Worm (Caenorhabditis elegans): Measurements from ENCODE around the gene tbx-37.

Gene tbx-37

DNA sequence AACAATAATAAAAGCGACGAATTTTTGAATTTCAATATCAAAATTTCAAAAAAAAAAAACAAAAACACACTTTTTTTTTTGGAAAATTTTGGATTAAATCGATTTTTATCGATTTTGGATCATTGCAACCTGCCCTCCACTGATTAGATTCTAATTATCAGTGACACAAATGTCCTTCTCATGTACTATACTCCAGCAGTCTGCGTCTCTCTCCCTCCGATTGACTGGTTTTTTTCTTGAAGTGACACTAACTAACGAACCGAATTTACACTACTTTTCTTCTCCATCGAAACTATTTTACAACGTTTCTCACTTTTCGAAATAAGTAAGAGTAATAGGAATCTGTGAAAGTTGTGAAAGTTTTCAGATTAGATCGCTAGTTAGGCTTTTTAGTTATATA is 13.9 kb upstream of the tbx-37 start:
- TF ChIP-seq nhr-102 (tag; optimal IDR thresholded peaks at IDR 0.05) (no peak), zfp-2 (tag; optimal IDR thresholded peaks at IDR 0.05) (no peak), lin-29 (GFP tag; IDR thresholded peaks at IDR 0.05) (no peak), ceh-82 (tag; optimal IDR thresholded peaks at IDR 0.05) (no peak), set-16 (GFP tag; IDR thresholded peaks at IDR 0.05) (no peak), skn-1 (tag; optimal IDR thresholded peaks at IDR 0.05) (no peak), aly-2 (tag; optimal IDR thresholded peaks at IDR 0.05) (no peak), zag-1 (tag; optimal IDR thresholded peaks at IDR 0.05) (no peak), lir-3 (tag; optimal IDR thresholded peaks at IDR 0.05) (no peak), cey-2 (tag; optimal IDR thresholded peaks at IDR 0.05; ENCODE audit: borderline replicate concordance, insufficient read depth) (no peak), mdl-1 (tag; optimal IDR thresholded peaks at IDR 0.05) (no peak), daf-12 (tag; optimal IDR thresholded peaks at IDR 0.05) (no peak), nhr-28 (tag; optimal IDR thresholded peaks at IDR 0.05) (peak; percentile 85), nhr-25 (tag; optimal IDR thresholded peaks at IDR 0.05; ENCODE audit: borderline replicate concordance, insufficient read depth) (no peak), ces-1 (GFP tag; optimal IDR thresholded peaks at IDR 0.05) (no peak), nhr-6 (tag; optimal IDR thresholded peaks at IDR 0.05) (peak; percentile 35), hlh-30 (tag; optimal IDR thresholded peaks at IDR 0.05; ENCODE audit: insufficient read depth) (peak; percentile 26), zip-11 (GFP tag; IDR thresholded peaks at IDR 0.05) (no peak), dmd-6 (GFP tag; IDR thresholded peaks at IDR 0.05) (peak; percentile 34; the same call in 1 of the 2 replicates), lsy-2 (tag; optimal IDR thresholded peaks at IDR 0.05) (no peak), aha-1 (tag) (peak; percentile 9), lin-39 (tag; optimal IDR thresholded peaks at IDR 0.05) (no peak), hlh-11 (tag; optimal IDR thresholded peaks at IDR 0.05) (peak; percentile 16), ceh-62 (tag; optimal IDR thresholded peaks at IDR 0.05) (no peak), pha-4 (GFP tag; IDR thresholded peaks at IDR 0.05) (no peak), pha-4 (tag; optimal IDR thresholded peaks at IDR 0.05) (no peak), T20F7.1 (GFP tag; optimal IDR thresholded peaks at IDR 0.05) (no peak), Y75B8A.6 (GFP tag; IDR thresholded peaks at IDR 0.05) (no peak), zfp-3 (GFP tag; conservative IDR thresholded peaks at IDR 0.05) (no peak), dmd-8 (GFP tag; IDR thresholded peaks at IDR 0.05) (no peak), ctbp-1 (GFP tag; IDR thresholded peaks at IDR 0.05) (no peak), php-3 (GFP tag; IDR thresholded peaks at IDR 0.05) (no peak), dpl-1 (GFP tag; optimal IDR thresholded peaks at IDR 0.05) (no peak), attf-4 (tag; optimal IDR thresholded peaks at IDR 0.05) (no peak), dve-1 (tag; optimal IDR thresholded peaks at IDR 0.05; ENCODE audit: insufficient read depth) (peak; percentile 35), F44E2.7 (GFP tag; IDR thresholded peaks at IDR 0.05) (no peak), ztf-11 (tag; optimal IDR thresholded peaks at IDR 0.05) (no peak), lin-13 (GFP tag; optimal IDR thresholded peaks at IDR 0.05) (no peak), D1046.2 (GFP tag; IDR thresholded peaks at IDR 0.05) (no peak), nhr-76 (tag; optimal IDR thresholded peaks at IDR 0.05) (no peak), T26A8.4 (GFP tag; IDR thresholded peaks at IDR 0.05) (no peak), mxl-2 (GFP tag; conservative IDR thresholded peaks at IDR 0.05) (no peak), Y48G9A.11 (GFP tag; IDR thresholded peaks at IDR 0.05) (no peak), daf-16 (GFP tag; optimal IDR thresholded peaks at IDR 0.05) (no peak), daf-16 (tag; optimal IDR thresholded peaks at IDR 0.05) (peak; percentile 40), fos-1 (tag; optimal IDR thresholded peaks at IDR 0.05) (no peak), F37D6.2 (tag; optimal IDR thresholded peaks at IDR 0.05) (no peak), mep-1 (tag; optimal IDR thresholded peaks at IDR 0.05) (peak; percentile 11), dmd-9 (GFP tag; IDR thresholded peaks at IDR 0.05) (no peak), gei-8 (GFP tag; optimal IDR thresholded peaks at IDR 0.05) (no peak), pqm-1 (tag; optimal IDR thresholded peaks at IDR 0.05) (peak; percentile 21), tag-97 (GFP tag; IDR thresholded peaks at IDR 0.05) (no peak), egl-43 (GFP tag; IDR thresholded peaks at IDR 0.05) (no peak)
